Worm (Caenorhabditis elegans): Measurements from ENCODE around the gene srz-9.

ce11 chrIII:1249111-1249583 is 14.6 kb upstream of the srz-9 start, which contains the start of the genes fbxa-76 and fbxa-77:
- no peak for TF ChIP-seq xbp-1 (tag; optimal IDR thresholded peaks at IDR 0.05)
- peak; percentile 43 for TF ChIP-seq skn-1 (tag; optimal IDR thresholded peaks at IDR 0.05)
- no peak for TF ChIP-seq elt-3 (tag; optimal IDR thresholded peaks at IDR 0.05)
- TF ChIP-seq rnt-1 (tag; optimal IDR thresholded peaks at IDR 0.05) = no peak
- no peak for TF ChIP-seq nhr-11 (tag; optimal IDR thresholded peaks at IDR 0.05)
- TF ChIP-seq unc-62 (GFP tag; optimal IDR thresholded peaks at IDR 0.05) = no peak
- TF ChIP-seq ama-1 (optimal IDR thresholded peaks at IDR 0.05) = no peak
- TF ChIP-seq snpc-4 (tag; optimal IDR thresholded peaks at IDR 0.05) = no peak
- no peak for TF ChIP-seq tlp-1 (tag; optimal IDR thresholded peaks at IDR 0.05)
- peak; percentile 5 for TF ChIP-seq elt-2 (tag; optimal IDR thresholded peaks at IDR 0.05)
- TF ChIP-seq efl-1 (optimal IDR thresholded peaks at IDR 0.05) = peak; percentile 57 to 67
- peak; percentile 41 to 84 for TF ChIP-seq efl-1 (GFP tag; optimal IDR thresholded peaks at IDR 0.05 in 1 of 2)
- TF ChIP-seq ztf-11 (tag; optimal IDR thresholded peaks at IDR 0.05) = no peak

Measured in whole organism, L1 larva.